Fruit fly (Drosophila melanogaster): ENCODE measurements around the gene CG34132.

The CG34132 gene

dm6 chr2L:7916368-7916767, 31.1 kb downstream of the CG34132 start (continued):
- TF ChIP-seq jing (GFP tag; optimal IDR thresholded peaks at IDR 0.05) (peak; percentile 51), pb (GFP tag; optimal IDR thresholded peaks at IDR 0.05) (no peak), tx (GFP tag; optimal IDR thresholded peaks at IDR 0.05) (no peak), CG34376 (GFP tag; optimal IDR thresholded peaks at IDR 0.05) (no peak), CkIIα-i1 (GFP tag; IDR thresholded peaks at IDR 0.05) (0 out of 2 replicates have a peak, but pooled peaks have one; percentile 35), B-H2 (GFP tag; optimal IDR thresholded peaks at IDR 0.05) (peak; percentile 20), CG15514 (GFP tag; optimal IDR thresholded peaks at IDR 0.05) (peak; percentile 2), sens-2 (GFP tag; IDR thresholded peaks at IDR 0.05) (peak; percentile 60; the same call in 1 of the 2 replicates), Atf6 (GFP tag; IDR thresholded peaks at IDR 0.05) (peak; percentile 79), CG11504 (tag; optimal IDR thresholded peaks at IDR 0.05) (peak; percentile 72), Doc3 (GFP tag; IDR thresholded peaks at IDR 0.05; ENCODE audit: partially characterized antibody) (no peak), ase (GFP tag; IDR thresholded peaks at IDR 0.05) (peak; percentile 38; the same call in 1 of the 3 replicates), CG10321 (GFP tag; IDR thresholded peaks at IDR 0.05) (no peak; the same call in 1 of the 2 replicates), CG14667 (GFP tag; IDR thresholded peaks at IDR 0.05) (no peak; the same call in none of the 2 replicates), lilli (GFP tag; optimal IDR thresholded peaks at IDR 0.05) (peak; percentile 53), CG3163 (GFP tag; optimal IDR thresholded peaks at IDR 0.05) (no peak), CG6791 (GFP tag; IDR thresholded peaks at IDR 0.05; ENCODE audit: partially characterized antibody) (no peak), ap (GFP tag; IDR thresholded peaks at IDR 0.05) (peak; percentile 77), gsb (GFP tag; IDR thresholded peaks at IDR 0.05) (no peak), corto (GFP tag; optimal IDR thresholded peaks at IDR 0.05) (no peak), CG3407 (GFP tag; optimal IDR thresholded peaks at IDR 0.05) (peak; percentile 53), CG12299 (tag; optimal IDR thresholded peaks at IDR 0.05) (peak; percentile 36), lola (GFP tag; optimal IDR thresholded peaks at IDR 0.05) (no peak), CG16863 (GFP tag; optimal IDR thresholded peaks at IDR 0.05) (peak; percentile 59), Abd-B (GFP tag; optimal IDR thresholded peaks at IDR 0.05) (peak; percentile 55), Atf-2 (GFP tag; optimal IDR thresholded peaks at IDR 0.05) (peak; percentile 26), CG2129 (GFP tag; IDR thresholded peaks at IDR 0.05; ENCODE audit: partially characterized antibody) (no peak), TFAM (GFP tag; optimal IDR thresholded peaks at IDR 0.05) (no peak), dmrt11E (tag; optimal IDR thresholded peaks at IDR 0.05) (peak; percentile 47), Dp (GFP tag; optimal IDR thresholded peaks at IDR 0.05) (no peak), CG7928 (GFP tag; optimal IDR thresholded peaks at IDR 0.05) (no peak), sisA (GFP tag; IDR thresholded peaks at IDR 0.05) (peak; percentile 82), CG1024 (GFP tag; IDR thresholded peaks at IDR 0.05) (peak; percentile 51; the same call in 1 of the 2 replicates), aop (GFP tag; IDR thresholded peaks at IDR 0.05) (0 out of 2 replicates have a peak, but pooled peaks have one; percentile 40), GATAe (GFP tag; conservative IDR thresholded peaks at IDR 0.05) (no peak), CG11398 (GFP tag; optimal IDR thresholded peaks at IDR 0.05) (peak; percentile 12), CG17186 (GFP tag; optimal IDR thresholded peaks at IDR 0.05) (no peak), Gug (GFP tag; IDR thresholded peaks at IDR 0.05) (peak; percentile 51; the same call in 2 of the 4 replicates), org-1 (GFP tag; optimal IDR thresholded peaks at IDR 0.05) (peak; percentile 56), Hey (tag; optimal IDR thresholded peaks at IDR 0.05) (no peak), Oaz (GFP tag; IDR thresholded peaks at IDR 0.05) (peak; percentile 65), CG12219 (GFP tag; optimal IDR thresholded peaks at IDR 0.05) (peak; percentile 68), CG11456 (GFP tag; IDR thresholded peaks at IDR 0.05) (peak; percentile 80), Oli (tag; optimal IDR thresholded peaks at IDR 0.05) (peak; percentile 80), CG17328 (GFP tag; IDR thresholded peaks at IDR 0.05) (peak; percentile 80), CG14710 (tag; optimal IDR thresholded peaks at IDR 0.05) (no peak), CG4854 (GFP tag; optimal IDR thresholded peaks at IDR 0.05) (no peak), Lpt (GFP tag; optimal IDR thresholded peaks at IDR 0.05) (no peak), bab2 (GFP tag; optimal IDR thresholded peaks at IDR 0.05) (no peak), salm (tag; optimal IDR thresholded peaks at IDR 0.05) (peak; percentile 45), CG3838 (GFP tag; optimal IDR thresholded peaks at IDR 0.05) (no peak)

All from whole organism, embryonic.